Worm (Caenorhabditis elegans) whole organism, early embryonic: ENCODE results near the gene srx-90.

Source experiments
- F13C5.2 ChIP-seq: sonication (generic microtip); optimal IDR thresholded peaks from 2 replicates; lab custom pipeline; 2017; ENCODE audit warnings: mild to moderate bottlenecking, missing genetic modification characterization, inconsistent platforms, missing compliant biosample characterization
- aly-1 ChIP-seq: sonication (generic microtip); optimal IDR thresholded peaks from 2 replicates; lab custom pipeline; 2016; ENCODE audit warnings: missing genetic modification characterization, missing compliant biosample characterization
- ama-1 ChIP-seq: fragments of 150-350 bp; optimal IDR thresholded peaks from 2 replicates; lab custom pipeline; 2014
- ceh-13 ChIP-seq: fragments of 200-800 bp; sonication (Bioruptor generic); optimal IDR thresholded peaks from 2 replicates; lab custom pipeline; 2018; ENCODE audit warnings: mild to moderate bottlenecking, missing genetic modification characterization, missing compliant biosample characterization
- flt-1 ChIP-seq: fragments of 200-800 bp; sonication (Bioruptor generic); IDR thresholded peaks from 2 replicates; pipeline ENCODE4 v1.3.6; 2022; ENCODE audit warnings: missing genetic modification characterization, missing compliant biosample characterization
- hmbx-1 ChIP-seq: sonication (generic microtip); optimal IDR thresholded peaks from 2 replicates; lab custom pipeline; 2016; ENCODE audit warnings: mild to moderate bottlenecking, missing genetic modification characterization, missing compliant biosample characterization
- hmg-4 ChIP-seq: fragments of 200-800 bp; sonication (Bioruptor generic); optimal IDR thresholded peaks from 2 replicates; lab custom pipeline; 2018; ENCODE audit warnings: mild to moderate bottlenecking, missing genetic modification characterization, missing compliant biosample characterization
- scrt-1 ChIP-seq: fragments of 200-800 bp; sonication (Bioruptor generic); IDR thresholded peaks from 2 replicates; pipeline ENCODE4 v1.3.6; 2022; ENCODE audit warnings: missing genetic modification characterization, missing compliant biosample characterization
- tra-4 ChIP-seq: sonication (generic microtip); optimal IDR thresholded peaks from 2 replicates; lab custom pipeline; 2017; ENCODE audit warnings: missing genetic modification characterization, missing compliant biosample characterization

DNA sequence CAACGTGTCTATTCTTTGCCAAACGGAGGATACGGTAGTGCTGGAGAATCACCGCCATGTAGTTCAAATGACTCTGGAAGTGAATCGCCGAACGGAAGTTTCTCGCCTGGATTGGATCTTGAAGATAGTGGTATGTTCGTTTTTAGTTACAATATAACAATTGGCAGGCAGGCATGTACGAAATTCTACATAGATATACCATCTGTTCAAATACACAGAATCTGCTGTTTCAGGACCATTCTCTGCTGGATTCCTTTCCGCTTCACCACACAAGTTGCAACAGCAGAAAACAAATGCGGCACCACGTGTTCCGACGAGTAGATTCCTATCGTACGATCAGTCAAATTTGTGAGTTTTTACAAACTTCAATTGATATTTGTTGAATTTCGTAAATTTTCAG, 41.4 kb upstream of the srx-90 start:
- TF ChIP-seq tra-4 (tag; lab: Kevin White, UChicago): no peak
- no peak for TF ChIP-seq F13C5.2 (tag; lab: Kevin White, UChicago)
- no peak for TF ChIP-seq ama-1 (lab: Kevin White, UChicago)
- TF ChIP-seq hmbx-1 (tag; lab: Kevin White, UChicago): no peak
- no peak for TF ChIP-seq flt-1 (GFP tag; lab: Robert Waterston, UW)
- no peak for TF ChIP-seq ceh-13 (GFP tag; lab: Kevin White, UChicago)
- no peak for TF ChIP-seq hmg-4 (GFP tag; lab: Kevin White, UChicago)
- TF ChIP-seq aly-1: no peak
- no peak for TF ChIP-seq scrt-1 (GFP tag; lab: Robert Waterston, UW)
